Fruit fly (Drosophila melanogaster): Measurements from ENCODE around the gene rtv.

- TF ChIP-seq insv (optimal IDR thresholded peaks at IDR 0.05) (no peak), Myc (optimal IDR thresholded peaks at IDR 0.05) (no peak)
Measured at dm6 chrX:11154511-11155197, 864 bp upstream of the rtv start.

All from Kc167 (cell line).